Fruit fly (Drosophila melanogaster) whole organism, embryonic: ENCODE measurements around the gene Sidpn.
A peak's percentile ranks its signal among the peaks of the same experiment; 100 is the strongest.

Source experiments
- ATbp ChIP-seq: fragments of 200-800 bp; sonication (Bioruptor generic); optimal IDR thresholded peaks from 2 replicates; lab custom pipeline; 2017; ENCODE audit warnings: missing biosample characterization, mild to moderate bottlenecking, missing genetic modification characterization, missing genetic modification reagents
- Adf1 ChIP-seq: fragments of 200-800 bp; sonication (Bioruptor generic); IDR thresholded peaks from 2 replicates; pipeline ENCODE4 v1.3.6; 2022; ENCODE audit warnings: missing biosample characterization, missing genetic modification characterization
- Atf3 ChIP-seq: fragments of 200-800 bp; sonication (Bioruptor generic); optimal IDR thresholded peaks from 3 replicates; lab custom pipeline; 2016; ENCODE audit warnings: missing biosample characterization, missing genetic modification characterization
- Blimp-1 ChIP-seq: fragments of 200-800 bp; sonication (Bioruptor generic); optimal IDR thresholded peaks from 3 replicates; lab custom pipeline; 2018; ENCODE audit warnings: missing biosample characterization, missing genetic modification characterization, mild to moderate bottlenecking, moderate library complexity, missing genetic modification reagents
- Bteb2 ChIP-seq: fragments of 200-800 bp; sonication (Bioruptor generic); optimal IDR thresholded peaks from 2 replicates; lab custom pipeline; 2016; ENCODE audit warnings: missing biosample characterization, missing genetic modification characterization
- CG10462 ChIP-seq: fragments of 200-800 bp; sonication (Bioruptor generic); optimal IDR thresholded peaks from 2 replicates; lab custom pipeline; 2016; ENCODE audit warnings: missing biosample characterization, missing genetic modification characterization
- CG10543 ChIP-seq: fragments of 200-800 bp; sonication (Bioruptor generic); optimal IDR thresholded peaks from 3 replicates; lab custom pipeline; 2017; ENCODE audit warnings: missing biosample characterization, mild to moderate bottlenecking, missing genetic modification characterization, moderate library complexity
- CG10565 ChIP-seq: fragments of 200-800 bp; sonication (Bioruptor generic); optimal IDR thresholded peaks from 3 replicates; lab custom pipeline; 2016; ENCODE audit warnings: missing biosample characterization, mild to moderate bottlenecking, missing genetic modification characterization
- CG10654 ChIP-seq: fragments of 200-800 bp; sonication (Bioruptor generic); optimal IDR thresholded peaks from 2 replicates; lab custom pipeline; 2016; ENCODE audit warnings: missing biosample characterization, missing genetic modification characterization
- CG12942 ChIP-seq: fragments of 200-800 bp; sonication (Bioruptor generic); optimal IDR thresholded peaks from 3 replicates; lab custom pipeline; 2016; ENCODE audit warnings: missing biosample characterization, missing genetic modification characterization
- CG13894 ChIP-seq: fragments of 200-800 bp; sonication (Bioruptor generic); optimal IDR thresholded peaks from 3 replicates; lab custom pipeline; 2018; ENCODE audit warnings: missing biosample characterization, mild to moderate bottlenecking, missing genetic modification characterization, moderate library complexity
- CG14014 ChIP-seq: fragments of 200-800 bp; sonication (Bioruptor generic); IDR thresholded peaks from 2 replicates; pipeline ENCODE4 v1.3.6; 2022; ENCODE audit warnings: missing biosample characterization, missing genetic modification characterization
- CG14050 ChIP-seq: fragments of 200-800 bp; sonication (Bioruptor generic); IDR thresholded peaks from 3 replicates; pipeline ENCODE4 v1.3.6; 2022; ENCODE audit warnings: missing biosample characterization, missing genetic modification characterization
- CG14710 ChIP-seq: fragments of 200-800 bp; sonication (Bioruptor generic); optimal IDR thresholded peaks from 3 replicates; lab custom pipeline; 2019; ENCODE audit warnings: missing biosample characterization, mild to moderate bottlenecking, missing genetic modification characterization, moderate library complexity
- CG1602 ChIP-seq: fragments of 200-800 bp; sonication (Bioruptor generic); optimal IDR thresholded peaks from 3 replicates; lab custom pipeline; 2016; ENCODE audit warnings: missing biosample characterization, missing genetic modification characterization
- CG17359 ChIP-seq: fragments of 200-800 bp; sonication (Bioruptor generic); optimal IDR thresholded peaks from 3 replicates; lab custom pipeline; 2018; ENCODE audit warnings: missing biosample characterization, mild to moderate bottlenecking, missing genetic modification characterization, moderate library complexity
- CG32772 ChIP-seq: fragments of 200-800 bp; sonication (Bioruptor generic); IDR thresholded peaks from 2 replicates; pipeline ENCODE4 v1.3.6; 2022; ENCODE audit warnings: missing biosample characterization, missing genetic modification characterization
- CG3407 ChIP-seq: fragments of 200-800 bp; sonication (Bioruptor generic); optimal IDR thresholded peaks from 2 replicates; lab custom pipeline; 2018; ENCODE audit warnings: missing biosample characterization, mild to moderate bottlenecking, missing genetic modification characterization
- CG4360 ChIP-seq: fragments of 200-800 bp; sonication (Bioruptor generic); IDR thresholded peaks from 2 replicates; pipeline ENCODE4 v1.3.6; 2022; ENCODE audit warnings: missing biosample characterization, missing genetic modification characterization
- CoRest ChIP-seq: fragments of 200-800 bp; sonication (Bioruptor generic); optimal IDR thresholded peaks from 3 replicates; lab custom pipeline; 2018; ENCODE audit warnings: missing biosample characterization, mild to moderate bottlenecking, missing genetic modification characterization, moderate library complexity
- Ets65A ChIP-seq: fragments of 200-800 bp; sonication (Bioruptor generic); peaks from one replicate; lab custom pipeline; 2016; ENCODE audit warnings: missing biosample characterization, missing genetic modification characterization
- Fer1 ChIP-seq: fragments of 200-800 bp; sonication (Bioruptor generic); optimal IDR thresholded peaks from 2 replicates; lab custom pipeline; 2017; ENCODE audit warnings: missing biosample characterization, mild to moderate bottlenecking, missing genetic modification characterization
- Hey ChIP-seq: fragments of 200-800 bp; sonication (Bioruptor generic); optimal IDR thresholded peaks from 3 replicates; lab custom pipeline; 2018; ENCODE audit warnings: missing biosample characterization, mild to moderate bottlenecking, missing genetic modification characterization
- Hr51 ChIP-seq, 2 experiments: fragments of 200-800 bp; sonication (Bioruptor generic); optimal IDR thresholded peaks; 2 replicates in 1 of 2; 3 replicates in 1 of 2; lab custom pipeline; 2016 to 2018; ENCODE audit warnings: missing biosample characterization in 2 of 2, missing genetic modification characterization in 2 of 2, mild to moderate bottlenecking in 1 of 2, moderate library complexity in 1 of 2
- Med ChIP-seq: fragments of 200-800 bp; sonication (Bioruptor generic); peaks from one replicate; lab custom pipeline; 2016; ENCODE audit warnings: missing biosample characterization, missing genetic modification characterization, mild to moderate bottlenecking, inconsistent platforms, moderate library complexity
- Sox102F ChIP-seq: fragments of 200-800 bp; sonication (Bioruptor generic); optimal IDR thresholded peaks from 2 replicates; lab custom pipeline; 2018; ENCODE audit warnings: missing biosample characterization, mild to moderate bottlenecking, missing genetic modification characterization, moderate library complexity
- Spps ChIP-seq: fragments of 200-800 bp; sonication (Bioruptor generic); optimal IDR thresholded peaks from 2 replicates; lab custom pipeline; 2018; ENCODE audit warnings: missing biosample characterization, mild to moderate bottlenecking, missing genetic modification characterization
- abd-A ChIP-seq: fragments of 200-800 bp; sonication (Bioruptor generic); optimal IDR thresholded peaks from 3 replicates; lab custom pipeline; 2019; ENCODE audit warnings: missing biosample characterization, mild to moderate bottlenecking, missing genetic modification characterization, moderate library complexity
- ato ChIP-seq: fragments of 200-800 bp; sonication (Bioruptor generic); IDR thresholded peaks from 2 replicates; pipeline ENCODE4 v1.3.6; 2022; ENCODE audit warnings: missing biosample characterization, missing genetic modification characterization; ENCODE audit not compliant: partially characterized antibody
- crol ChIP-seq: fragments of 200-800 bp; sonication (Bioruptor generic); IDR thresholded peaks from 2 replicates; pipeline ENCODE4 v1.3.6; 2022; ENCODE audit warnings: missing biosample characterization, missing genetic modification characterization
- dysf ChIP-seq: fragments of 200-800 bp; sonication (Bioruptor generic); IDR thresholded peaks from 3 replicates; pipeline ENCODE4 v1.3.6; 2022; ENCODE audit warnings: missing biosample characterization, missing genetic modification characterization
- eyg ChIP-seq: fragments of 200-800 bp; sonication (Bioruptor generic); optimal IDR thresholded peaks from 3 replicates; lab custom pipeline; 2016; ENCODE audit warnings: missing biosample characterization, missing genetic modification characterization
- fd64A ChIP-seq: fragments of 200-800 bp; sonication (Bioruptor generic); optimal IDR thresholded peaks from 3 replicates; lab custom pipeline; 2018; ENCODE audit warnings: missing biosample characterization, mild to moderate bottlenecking, missing genetic modification characterization
- fru ChIP-seq: fragments of >200 bp; optimal IDR thresholded peaks from 2 replicates; lab custom pipeline; 2017
- her ChIP-seq: fragments of 200-800 bp; sonication (Bioruptor generic); optimal IDR thresholded peaks from 2 replicates; lab custom pipeline; 2016; ENCODE audit warnings: missing biosample characterization, missing genetic modification characterization
- lbe ChIP-seq: fragments of 200-800 bp; sonication (Bioruptor generic); optimal IDR thresholded peaks from 2 replicates; lab custom pipeline; 2016; ENCODE audit warnings: missing biosample characterization, mild to moderate bottlenecking, missing genetic modification characterization
- nerfin-2 ChIP-seq: fragments of 200-800 bp; sonication (Bioruptor generic); IDR thresholded peaks from 2 replicates; pipeline ENCODE4 v1.3.6; 2022; ENCODE audit warnings: missing biosample characterization, missing genetic modification characterization; ENCODE audit not compliant: partially characterized antibody
- ro ChIP-seq: fragments of 200-800 bp; sonication (Bioruptor generic); IDR thresholded peaks from 2 replicates; pipeline ENCODE4 v1.3.6; 2022; ENCODE audit warnings: missing biosample characterization, missing genetic modification characterization
- sc ChIP-seq, 3 experiments: fragments of >200 bp in 2 of 3; fragments of 200-800 bp in 1 of 3; sonication (Bioruptor generic) in 1 of 3; optimal IDR thresholded peaks; 2 replicates in 2 of 3; 3 replicates in 1 of 3; lab custom pipeline; 2017; ENCODE audit warnings: mild to moderate bottlenecking in 1 of 3, missing biosample characterization in 1 of 3, missing genetic modification characterization in 1 of 3, missing genetic modification reagents in 1 of 3
- scrt ChIP-seq: fragments of 200-800 bp; sonication (Bioruptor generic); optimal IDR thresholded peaks from 2 replicates; lab custom pipeline; 2018; ENCODE audit warnings: missing biosample characterization, mild to moderate bottlenecking, missing genetic modification characterization, moderate library complexity
- sens-2 ChIP-seq: fragments of 200-800 bp; sonication (Bioruptor generic); IDR thresholded peaks from 2 replicates; pipeline ENCODE4 v1.3.6; 2022; ENCODE audit warnings: missing biosample characterization, missing genetic modification characterization
- shn ChIP-seq: fragments of 200-800 bp; sonication (Bioruptor generic); optimal IDR thresholded peaks from 3 replicates; lab custom pipeline; 2016; ENCODE audit warnings: missing biosample characterization, missing genetic modification characterization
- sqz ChIP-seq: fragments of 200-800 bp; sonication (Bioruptor generic); optimal IDR thresholded peaks from 3 replicates; lab custom pipeline; 2018; ENCODE audit warnings: missing biosample characterization, mild to moderate bottlenecking, missing genetic modification characterization
- sug ChIP-seq: fragments of 200-800 bp; optimal IDR thresholded peaks from 2 replicates; lab custom pipeline; 2019; ENCODE audit warnings: missing biosample characterization, mild to moderate bottlenecking, missing genetic modification characterization, moderate library complexity
- toy ChIP-seq: fragments of 200-800 bp; sonication (Bioruptor generic); IDR thresholded peaks from 2 replicates; pipeline ENCODE4 v1.3.6; 2022; ENCODE audit warnings: missing biosample characterization, missing genetic modification characterization
- usp ChIP-seq: fragments of >200 bp; optimal IDR thresholded peaks from 2 replicates; lab custom pipeline; 2017; ENCODE audit warnings: missing biosample characterization, missing genetic modification characterization
- zfh2 ChIP-seq: fragments of 200-800 bp; sonication (Bioruptor generic); optimal IDR thresholded peaks from 2 replicates; lab custom pipeline; 2016; ENCODE audit warnings: missing biosample characterization, missing genetic modification characterization

The Sidpn gene

DNA sequence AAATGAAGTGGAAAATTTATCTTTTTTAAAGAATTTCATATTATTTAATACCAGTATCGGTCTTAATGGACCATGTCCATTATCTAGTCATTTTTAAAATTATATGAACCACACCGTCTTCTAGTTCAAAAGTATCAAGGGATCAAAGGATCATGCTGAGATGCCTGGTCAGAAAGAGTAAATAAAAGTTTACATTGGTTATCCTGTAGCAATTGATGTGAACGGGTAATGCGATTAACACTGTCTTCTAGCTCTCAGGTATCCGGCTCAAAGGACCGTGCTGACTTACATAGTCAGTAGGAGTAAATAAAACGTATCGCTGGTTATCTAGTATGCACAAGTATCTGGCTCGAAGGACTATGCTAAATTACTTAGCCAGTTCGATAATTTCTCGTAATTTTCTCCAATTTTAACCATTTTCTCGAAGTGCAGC, 8.3 kb upstream of the Sidpn start (continued):
- TF ChIP-seq CoRest (tag; lab: Kevin White, UChicago) (peak; percentile 61), scrt (no peak), CG12942 (GFP tag; lab: Kevin White, UChicago) (no peak), usp (GFP tag; lab: Kevin White, UChicago) (no peak), lbe (no peak), ato (no peak), Atf3 (no peak), Sox102F (GFP tag; lab: Kevin White, UChicago) (peak; percentile 5), ro (no peak), fd64A (GFP tag; lab: Kevin White, UChicago) (no peak), sc (optimal IDR thresholded peaks at IDR 0.05; lab: Kevin White, UChicago) (no peak), sc (GFP tag; optimal IDR thresholded peaks at IDR 0.05; lab: Kevin White, UChicago) (no peak), Fer1 (GFP tag; lab: Kevin White, UChicago) (peak; percentile 24), her (GFP tag; lab: Kevin White, UChicago) (no peak), sqz (no peak), Bteb2 (GFP tag; lab: Kevin White, UChicago) (no peak), fru (no peak), ATbp (GFP tag; lab: Kevin White, UChicago) (no peak), CG10462 (GFP tag; lab: Kevin White, UChicago) (no peak)
- TF ChIP-seq, all 482 proteins: peak for 87

DNA sequence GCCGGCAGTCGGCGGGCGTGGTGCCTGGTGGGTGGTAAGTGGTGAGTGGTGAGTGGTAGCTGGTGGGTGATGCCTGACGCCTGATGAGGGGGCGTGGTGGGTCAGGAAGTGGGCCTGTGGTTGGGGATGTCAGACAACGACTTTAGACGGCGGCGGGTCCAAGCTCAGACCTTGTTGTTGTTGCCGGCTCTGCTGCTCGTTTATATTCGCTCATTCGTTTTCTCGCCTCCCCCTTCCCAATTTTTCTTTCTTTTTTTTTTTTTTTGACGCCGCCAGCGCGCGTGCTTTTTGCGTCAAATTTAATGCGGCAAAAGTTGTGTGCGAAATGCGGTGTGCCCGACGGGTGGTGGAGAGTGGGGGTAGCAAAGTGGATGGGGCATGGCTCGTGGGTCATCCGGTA, 7.9 kb upstream of the Sidpn start:
- TF ChIP-seq Med (GFP tag; lab: Kevin White, UChicago) (peak; percentile 49), CG10654 (GFP tag; lab: Kevin White, UChicago) (no peak), abd-A (peak; percentile 96), CG10543 (peak; percentile 34), Fer1 (GFP tag; lab: Kevin White, UChicago) (peak; percentile 1), dysf (0 out of 3 replicates have a peak, but pooled peaks have one; percentile 3), sqz (peak; percentile 65), CG17359 (tag; lab: Kevin White, UChicago) (peak; percentile 41), toy (GFP tag; lab: Robert Waterston, UW) (no peak), Adf1 (peak; percentile 66; the same call in 1 of the 2 replicates), crol (peak; percentile 38; the same call in 1 of the 2 replicates), CG13894 (tag; lab: Kevin White, UChicago) (peak; percentile 25), CG10565 (GFP tag; lab: Kevin White, UChicago) (no peak), Hr51 (GFP tag; optimal IDR thresholded peaks at IDR 0.05; lab: Kevin White, UChicago) (peak in 1 of 2 experiments; percentile 51), Hey (tag; lab: Kevin White, UChicago) (peak; percentile 89), CG4360 (GFP tag; lab: Robert Waterston, UW) (0 out of 2 replicates have a peak, but pooled peaks have one; percentile 8), CG32772 (GFP tag; lab: Robert Waterston, UW) (0 out of 2 replicates have a peak, but pooled peaks have one; percentile 19), eyg (GFP tag; lab: Kevin White, UChicago) (no peak), CG3407 (GFP tag; lab: Kevin White, UChicago) (no peak)

DNA sequence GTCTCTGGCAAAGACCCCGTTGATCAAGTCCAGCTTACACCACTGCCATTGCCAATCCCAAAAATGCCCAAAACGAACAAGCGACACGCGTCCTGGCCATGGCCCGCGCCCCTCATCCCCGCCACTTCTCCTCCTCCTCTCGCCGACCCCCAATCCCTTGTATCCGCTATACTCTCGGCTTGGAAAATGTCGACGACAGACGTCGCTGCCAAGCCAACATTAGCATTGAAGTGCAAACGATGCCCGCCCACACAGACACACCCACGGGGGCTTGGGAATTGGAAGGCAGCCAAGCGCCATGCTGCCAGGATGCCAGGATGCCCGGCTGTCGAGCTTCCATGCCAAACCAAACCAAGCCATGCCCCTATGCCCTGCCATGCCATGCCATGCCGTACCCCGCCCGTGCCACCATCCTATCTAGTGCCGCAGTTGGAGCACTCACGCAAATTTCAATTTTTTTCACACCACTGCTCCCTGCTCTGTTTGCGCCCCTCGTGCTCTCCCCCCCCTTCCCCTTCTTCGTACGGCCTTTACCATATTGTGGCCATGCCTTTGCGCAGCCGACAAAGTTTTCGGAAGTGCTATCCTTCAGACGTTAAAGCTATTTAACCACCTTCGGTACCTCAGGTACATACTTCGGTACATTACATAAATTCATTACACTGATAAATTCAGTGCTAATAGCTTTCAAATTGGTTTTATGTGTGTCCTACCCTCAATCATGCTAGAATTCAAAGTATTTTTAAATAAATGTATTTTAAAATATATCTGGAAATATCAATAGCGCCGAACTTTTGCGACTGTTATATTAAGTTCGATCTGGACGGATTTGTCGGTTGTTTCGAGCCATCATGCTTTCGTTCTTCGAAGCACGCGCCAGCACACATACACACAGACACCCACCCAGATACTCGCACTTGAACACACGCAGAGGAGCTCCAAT, 6.0 kb upstream of the Sidpn start:
- TF ChIP-seq CG14050 (GFP tag; lab: Robert Waterston, UW): peak; percentile 64
- peak; percentile 65 for TF ChIP-seq Blimp-1 (GFP tag; lab: Kevin White, UChicago)
- peak; percentile 49 for TF ChIP-seq shn
- no peak for TF ChIP-seq nerfin-2 (GFP tag; lab: Robert Waterston, UW)
- TF ChIP-seq CG1602: peak; percentile 68
- no peak for TF ChIP-seq her (GFP tag; lab: Kevin White, UChicago)
- TF ChIP-seq Spps (tag; lab: Kevin White, UChicago): peak; percentile 49
- TF ChIP-seq sens-2 (GFP tag; lab: Robert Waterston, UW): peak; percentile 22; the same call in 1 of the 2 replicates
- peak; percentile 85 for TF ChIP-seq sug (tag; lab: Kevin White, UChicago)
- TF ChIP-seq CG14710 (tag; lab: Kevin White, UChicago): peak; percentile 56
- TF ChIP-seq Ets65A (GFP tag; lab: Kevin White, UChicago): no peak
- peak; percentile 76 for TF ChIP-seq CG14014
- TF ChIP-seq zfh2 (GFP tag; lab: Kevin White, UChicago): peak; percentile 38
